Worm (Caenorhabditis elegans): ENCODE measurements around the gene C15B12.2.

DNA sequence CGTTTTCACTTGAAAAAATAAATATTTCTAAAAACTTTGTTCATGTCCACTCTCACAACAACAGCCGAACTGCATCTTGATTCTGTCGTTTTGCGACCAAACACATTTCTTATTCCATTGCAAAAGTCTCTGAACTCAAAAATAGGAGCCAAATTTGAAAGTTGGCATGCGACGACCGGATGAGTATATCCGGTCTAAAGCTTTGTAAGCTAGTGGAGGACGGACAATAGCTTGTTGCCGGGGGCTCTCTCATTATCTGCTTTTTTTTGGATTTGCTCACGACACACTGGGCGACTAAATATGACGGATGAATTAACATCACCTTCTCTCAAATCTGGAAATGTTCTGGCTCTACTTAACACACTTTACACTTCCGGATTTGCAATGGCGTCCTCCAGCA lies 1.5 kb upstream of the C15B12.2 start, which contains the start of gene K04E7.1:
- TF ChIP-seq Y55F3AM.14 (GFP tag; optimal IDR thresholded peaks at IDR 0.05) (no peak), skn-1 (tag; optimal IDR thresholded peaks at IDR 0.05) (no peak), R02D3.7 (tag; optimal IDR thresholded peaks at IDR 0.05) (no peak), ZK546.5 (tag; optimal IDR thresholded peaks at IDR 0.05) (no peak), ama-1 (optimal IDR thresholded peaks at IDR 0.05) (no peak), nhr-11 (tag; optimal IDR thresholded peaks at IDR 0.05) (no peak)

Measured in whole organism, L2 larva.